Worm (Caenorhabditis elegans): ENCODE data around the gene jbts-14.

DNA sequence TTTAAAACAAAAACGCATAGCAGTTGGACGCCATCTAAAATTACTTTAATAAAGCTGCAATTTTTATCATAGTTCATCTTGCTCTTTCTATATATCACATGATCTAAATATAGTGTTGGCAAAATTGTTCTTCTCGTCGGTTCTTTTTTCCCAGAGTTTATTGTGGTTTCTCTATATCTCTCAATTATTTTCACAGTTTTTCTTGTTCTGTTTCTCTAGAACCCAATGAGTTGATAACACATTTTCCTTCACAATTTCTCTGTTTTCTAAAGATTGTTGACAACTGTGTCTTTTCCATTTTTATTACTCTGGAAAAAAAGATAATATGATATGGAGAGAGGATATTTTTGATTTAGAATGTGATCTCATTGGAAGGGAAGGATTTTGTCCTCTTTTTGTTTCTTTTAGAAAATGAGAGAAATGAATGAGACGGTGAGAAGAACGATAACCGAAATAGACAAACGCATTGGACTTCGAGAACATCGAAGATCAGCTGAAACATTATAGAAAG lies 50.2 kb downstream of the jbts-14 start:
- TF ChIP-seq sea-1 (GFP tag; conservative IDR thresholded peaks at IDR 0.05) (no peak), tbx-11 (GFP tag; IDR thresholded peaks at IDR 0.05) (no peak), hmg-4 (GFP tag; optimal IDR thresholded peaks at IDR 0.05) (no peak), F13C5.2 (tag; optimal IDR thresholded peaks at IDR 0.05) (no peak), ama-1 (optimal IDR thresholded peaks at IDR 0.05) (no peak), tra-4 (tag; optimal IDR thresholded peaks at IDR 0.05) (no peak), aly-1 (tag; optimal IDR thresholded peaks at IDR 0.05) (no peak), ceh-36 (tag; optimal IDR thresholded peaks at IDR 0.05) (no peak), flt-1 (GFP tag; IDR thresholded peaks at IDR 0.05) (no peak), hnd-1 (tag; optimal IDR thresholded peaks at IDR 0.05) (no peak)
